Worm (Caenorhabditis elegans): ENCODE results near the gene W06F12.3.
A peak's percentile ranks its signal among the peaks of the same experiment; 100 is the strongest.

W06F12.3 gene

DNA sequence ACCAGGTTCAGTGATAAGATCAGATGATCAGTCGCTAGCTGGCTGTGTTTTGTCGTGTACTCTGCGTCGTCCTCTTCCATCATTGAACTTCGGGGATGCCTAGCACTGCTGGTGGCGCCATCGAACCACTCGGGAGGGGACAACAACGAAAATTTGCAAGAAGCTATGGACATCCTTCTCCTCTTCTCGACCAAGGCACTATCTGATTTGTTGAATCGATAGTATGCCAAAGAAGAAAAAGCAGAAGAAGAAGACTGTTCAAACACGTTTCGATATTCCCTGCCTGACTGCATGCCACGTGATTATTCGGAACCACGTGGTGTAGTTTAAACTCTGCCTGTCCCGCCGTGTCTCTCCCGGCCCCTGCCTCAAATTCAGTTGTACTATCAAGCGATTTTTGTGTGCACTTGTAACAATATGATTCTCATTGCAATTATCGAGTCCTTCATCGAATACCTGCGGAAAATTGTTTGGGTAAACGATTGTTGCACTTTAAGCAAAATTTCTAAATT is 15.5 kb upstream of the W06F12.3 start:
- no peak for TF ChIP-seq ceh-27 (GFP tag; optimal IDR thresholded peaks at IDR 0.05)
- TF ChIP-seq hrde-1 (tag; optimal IDR thresholded peaks at IDR 0.05; ENCODE audit: borderline replicate concordance) = no peak
- TF ChIP-seq ztf-6 (GFP tag; IDR thresholded peaks at IDR 0.05) = no peak
- TF ChIP-seq snpc-3.4 (tag; optimal IDR thresholded peaks at IDR 0.05) = no peak
- no peak for TF ChIP-seq pbrm-1 (GFP tag; IDR thresholded peaks at IDR 0.05)
- TF ChIP-seq ztf-26 (tag; optimal IDR thresholded peaks at IDR 0.05) = peak; percentile 46
- peak; percentile 1 for TF ChIP-seq somi-1 (GFP tag; optimal IDR thresholded peaks at IDR 0.05)
- TF ChIP-seq ztf-25 (GFP tag; IDR thresholded peaks at IDR 0.05) = no peak
- TF ChIP-seq lin-35 (GFP tag; optimal IDR thresholded peaks at IDR 0.05) = no peak
- no peak for TF ChIP-seq Y79H2A.3 (GFP tag; conservative IDR thresholded peaks at IDR 0.05)
- TF ChIP-seq chd-7 (tag; optimal IDR thresholded peaks at IDR 0.05) = no peak
- TF ChIP-seq aptf-3 (GFP tag; IDR thresholded peaks at IDR 0.05) = no peak
- no peak for TF ChIP-seq K12H6.12 (tag; optimal IDR thresholded peaks at IDR 0.05)
- no peak for TF ChIP-seq ama-1 (optimal IDR thresholded peaks at IDR 0.05)
- no peak for TF ChIP-seq ama-1 (GFP tag; optimal IDR thresholded peaks at IDR 0.05)
- no peak for TF ChIP-seq attf-6 (GFP tag; IDR thresholded peaks at IDR 0.05)
- peak; percentile 31 for TF ChIP-seq die-1 (tag; optimal IDR thresholded peaks at IDR 0.05)
- no peak for TF ChIP-seq akir-1 (GFP tag; optimal IDR thresholded peaks at IDR 0.05)
- no peak for TF ChIP-seq F39B2.1 (GFP tag; IDR thresholded peaks at IDR 0.05)
- 0 out of 2 replicates have a peak, but pooled peaks have one; percentile 15 for TF ChIP-seq zfh-2 (GFP tag; conservative IDR thresholded peaks at IDR 0.05)
- 0 out of 2 replicates have a peak, but pooled peaks have one; percentile 27 for TF ChIP-seq C06A6.2 (GFP tag; conservative IDR thresholded peaks at IDR 0.05)
- TF ChIP-seq sdz-38 (tag; optimal IDR thresholded peaks at IDR 0.05) = no peak
- no peak for TF ChIP-seq hmg-20 (GFP tag; IDR thresholded peaks at IDR 0.05)
- no peak for TF ChIP-seq zim-3 (tag; optimal IDR thresholded peaks at IDR 0.05)
- peak; percentile 33 for TF ChIP-seq attf-5 (GFP tag; optimal IDR thresholded peaks at IDR 0.05)
- no peak for TF ChIP-seq ztf-18 (tag; optimal IDR thresholded peaks at IDR 0.05)
- no peak for TF ChIP-seq F57A8.1 (GFP tag; optimal IDR thresholded peaks at IDR 0.05)
- no peak for TF ChIP-seq tbp1 (GFP tag; optimal IDR thresholded peaks at IDR 0.05)
- no peak for TF ChIP-seq madf-10 (tag; optimal IDR thresholded peaks at IDR 0.05)
- TF ChIP-seq Y67H2A.10 (GFP tag; conservative IDR thresholded peaks at IDR 0.05) = no peak
- TF ChIP-seq him-1 (tag; optimal IDR thresholded peaks at IDR 0.05) = no peak
- no peak for TF ChIP-seq mel-28 (tag; optimal IDR thresholded peaks at IDR 0.05; ENCODE audit: borderline replicate concordance)
- TF ChIP-seq lin-54 (GFP tag; optimal IDR thresholded peaks at IDR 0.05) = no peak
- no peak for TF ChIP-seq sea-2 (GFP tag; IDR thresholded peaks at IDR 0.05)
- no peak for TF ChIP-seq nfyb-1 (GFP tag; IDR thresholded peaks at IDR 0.05)
- no peak for TF ChIP-seq cebp-1 (GFP tag; IDR thresholded peaks at IDR 0.05)
- TF ChIP-seq cebp-1 (tag; optimal IDR thresholded peaks at IDR 0.05) = peak; percentile 44
- no peak for TF ChIP-seq F33H1.4 (GFP tag; IDR thresholded peaks at IDR 0.05)
- TF ChIP-seq Y56A3A.18 (GFP tag; IDR thresholded peaks at IDR 0.05) = no peak
- TF ChIP-seq let-526 (GFP tag; IDR thresholded peaks at IDR 0.05) = 0 out of 2 replicates have a peak, but pooled peaks have one; percentile 52
- no peak for TF ChIP-seq T26A5.8 (tag; optimal IDR thresholded peaks at IDR 0.05)
- no peak for TF ChIP-seq nhr-179 (tag; optimal IDR thresholded peaks at IDR 0.05)
- TF ChIP-seq egrh-3 (GFP tag; IDR thresholded peaks at IDR 0.05) = no peak
- TF ChIP-seq nhr-27 (tag; optimal IDR thresholded peaks at IDR 0.05) = no peak
- no peak for TF ChIP-seq snpc-1.1 (tag; optimal IDR thresholded peaks at IDR 0.05; ENCODE audit: insufficient read depth)
- TF ChIP-seq ceh-100 (GFP tag; IDR thresholded peaks at IDR 0.05) = no peak
- no peak for TF ChIP-seq unc-62 (GFP tag; optimal IDR thresholded peaks at IDR 0.05)
- TF ChIP-seq sptf-2 (GFP tag; optimal IDR thresholded peaks at IDR 0.05) = no peak
- no peak for TF ChIP-seq ceh-58 (GFP tag; IDR thresholded peaks at IDR 0.05)
- no peak for TF ChIP-seq gei-17 (GFP tag; optimal IDR thresholded peaks at IDR 0.05)

Data from whole organism, young adult.